Worm (Caenorhabditis elegans): ENCODE results near the gene egli-1.

The egli-1 gene

DNA sequence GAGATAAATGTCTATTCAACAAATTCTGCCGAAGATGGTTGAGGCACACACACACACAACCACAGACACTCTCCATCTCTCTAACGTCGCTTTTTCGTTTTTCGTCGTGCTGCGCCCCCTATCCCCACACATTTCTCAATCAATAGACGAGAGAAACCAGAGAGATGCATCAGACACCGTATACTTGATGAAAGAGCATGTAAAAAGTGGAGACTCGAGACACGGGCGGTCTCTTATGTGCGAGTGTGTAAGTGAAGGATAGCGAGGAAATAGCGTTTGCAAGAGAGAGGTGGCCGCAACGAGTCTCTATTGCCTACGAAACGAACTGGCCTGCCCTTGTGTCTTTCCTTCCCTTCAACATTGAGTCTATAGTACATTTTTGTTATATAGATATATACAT, 41.0 kb upstream of the egli-1 start:
- no peak for TF ChIP-seq nhr-76 (tag; optimal IDR thresholded peaks at IDR 0.05)
- peak; percentile 97 for TF ChIP-seq nfya-1 (tag; optimal IDR thresholded peaks at IDR 0.05; ENCODE audit: insufficient read depth)
- peak; percentile 78 for TF ChIP-seq tbx-2 (tag; optimal IDR thresholded peaks at IDR 0.05)
- peak; percentile 87 for TF ChIP-seq unc-62 (GFP tag; optimal IDR thresholded peaks at IDR 0.05)
- no peak for TF ChIP-seq ceh-82 (tag; optimal IDR thresholded peaks at IDR 0.05)
- TF ChIP-seq elt-2 (tag; optimal IDR thresholded peaks at IDR 0.05), result peak; percentile 88
- no peak for TF ChIP-seq fkh-2 (tag; optimal IDR thresholded peaks at IDR 0.05)
- TF ChIP-seq lin-39 (tag; optimal IDR thresholded peaks at IDR 0.05), result peak; percentile 96
- no peak for TF ChIP-seq nhr-12 (tag; optimal IDR thresholded peaks at IDR 0.05)
- peak; percentile 56 for TF ChIP-seq egl-5 (tag; optimal IDR thresholded peaks at IDR 0.05)
- peak; percentile 94 for TF ChIP-seq ceh-28 (tag; optimal IDR thresholded peaks at IDR 0.05)
- TF ChIP-seq elt-1 (tag; optimal IDR thresholded peaks at IDR 0.05), result peak; percentile 15
- peak; percentile 95 for TF ChIP-seq pqm-1 (tag; optimal IDR thresholded peaks at IDR 0.05)
- no peak for TF ChIP-seq unc-39 (tag; optimal IDR thresholded peaks at IDR 0.05)
- no peak for TF ChIP-seq nhr-237 (tag; optimal IDR thresholded peaks at IDR 0.05)
- no peak for TF ChIP-seq ZK546.5 (tag; optimal IDR thresholded peaks at IDR 0.05)
- TF ChIP-seq ztf-11 (tag; optimal IDR thresholded peaks at IDR 0.05), result peak; percentile 32
- peak; percentile 16 for TF ChIP-seq aly-2 (tag; optimal IDR thresholded peaks at IDR 0.05)
- peak; percentile 64 for TF ChIP-seq skn-1 (tag; optimal IDR thresholded peaks at IDR 0.05)
- peak; percentile 88 for TF ChIP-seq lin-15B (tag; optimal IDR thresholded peaks at IDR 0.05)
- TF ChIP-seq mdl-1 (tag; optimal IDR thresholded peaks at IDR 0.05), result peak; percentile 64
- TF ChIP-seq snpc-4 (tag; optimal IDR thresholded peaks at IDR 0.05), result peak; percentile 28
- TF ChIP-seq ztf-4 (tag; optimal IDR thresholded peaks at IDR 0.05), result peak; percentile 64
- TF ChIP-seq daf-12 (tag; optimal IDR thresholded peaks at IDR 0.05), result no peak
- peak; percentile 13 for TF ChIP-seq egl-27 (tag; optimal IDR thresholded peaks at IDR 0.05)
- peak; percentile 99 for TF ChIP-seq hmg-11 (tag; optimal IDR thresholded peaks at IDR 0.05)
- no peak for TF ChIP-seq zag-1 (tag; optimal IDR thresholded peaks at IDR 0.05)
- no peak for TF ChIP-seq ceh-9 (tag; optimal IDR thresholded peaks at IDR 0.05)
- no peak for TF ChIP-seq mml-1 (tag; optimal IDR thresholded peaks at IDR 0.05)
- peak; percentile 61 for TF ChIP-seq fkh-10 (GFP tag; optimal IDR thresholded peaks at IDR 0.05)
- peak; percentile 90 for TF ChIP-seq nhr-23 (tag; optimal IDR thresholded peaks at IDR 0.05)
- TF ChIP-seq nhr-77 (tag; optimal IDR thresholded peaks at IDR 0.05), result no peak
- peak; percentile 90 for TF ChIP-seq pha-4 (tag; optimal IDR thresholded peaks at IDR 0.05)
- TF ChIP-seq ceh-16 (tag; optimal IDR thresholded peaks at IDR 0.05), result no peak
- TF ChIP-seq nhr-67 (tag; optimal IDR thresholded peaks at IDR 0.05), result no peak
- peak; percentile 81 for TF ChIP-seq nhr-43 (tag; optimal IDR thresholded peaks at IDR 0.05; ENCODE audit: poor library complexity, severe bottlenecking)
- TF ChIP-seq eor-1 (tag; optimal IDR thresholded peaks at IDR 0.05), result no peak
- TF ChIP-seq sea-2 (GFP tag; optimal IDR thresholded peaks at IDR 0.05), result no peak
- peak; percentile 51 for TF ChIP-seq R02D3.7 (tag; optimal IDR thresholded peaks at IDR 0.05)
- peak; percentile 91 for TF ChIP-seq ama-1 (optimal IDR thresholded peaks at IDR 0.05)
- TF ChIP-seq lsy-12 (tag; optimal IDR thresholded peaks at IDR 0.05), result peak; percentile 96
- TF ChIP-seq jun-1 (tag; optimal IDR thresholded peaks at IDR 0.05), result peak; percentile 93
- peak in 1 of 3 experiments; percentile 62 for TF ChIP-seq elt-3 (tag; optimal IDR thresholded peaks at IDR 0.05)
- TF ChIP-seq nhr-28 (tag; optimal IDR thresholded peaks at IDR 0.05), result no peak
- peak; percentile 97 for TF ChIP-seq nhr-25 (tag; optimal IDR thresholded peaks at IDR 0.05)
- peak; percentile 88 for TF ChIP-seq nhr-11 (tag; optimal IDR thresholded peaks at IDR 0.05)
- peak; percentile 78 for TF ChIP-seq fos-1 (tag; optimal IDR thresholded peaks at IDR 0.05)
